Worm (Caenorhabditis elegans): Measurements from ENCODE around the gene F46F5.8.

DNA sequence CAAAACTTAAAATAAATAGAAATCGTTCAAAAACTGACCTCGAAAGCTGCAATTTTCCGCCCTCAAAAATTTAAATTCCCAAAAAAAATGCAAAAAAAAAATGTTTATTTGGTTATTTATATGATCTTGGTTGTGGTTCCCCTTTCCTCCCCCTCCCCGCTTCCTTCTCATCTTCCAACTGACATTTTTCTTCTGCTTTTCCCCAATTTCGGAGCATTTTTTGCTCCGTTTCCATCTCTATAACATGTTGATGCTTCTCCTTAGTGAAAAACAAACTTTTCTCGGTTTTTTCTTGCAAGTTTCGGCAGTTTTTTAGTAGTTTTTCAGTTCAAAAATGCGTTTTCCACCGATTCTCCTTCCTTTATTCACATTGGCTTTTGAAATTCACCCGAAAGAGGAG, 46.4 kb downstream of the F46F5.8 start, which contains the start of gene Y39F10A.1:
- TF ChIP-seq bed-3 (GFP tag; optimal IDR thresholded peaks at IDR 0.05), result no peak
- TF ChIP-seq hlh-1 (tag; optimal IDR thresholded peaks at IDR 0.05), result no peak
- TF ChIP-seq unc-39 (tag; optimal IDR thresholded peaks at IDR 0.05), result no peak
- no peak for TF ChIP-seq nhr-28 (tag; optimal IDR thresholded peaks at IDR 0.05)
- no peak for TF ChIP-seq elt-3 (tag; optimal IDR thresholded peaks at IDR 0.05)
- no peak for TF ChIP-seq nhr-237 (tag; optimal IDR thresholded peaks at IDR 0.05)

All from whole organism, mixed stage, embryonic.